Worm (Caenorhabditis elegans) whole organism, late embryonic: ENCODE results near the gene abhd-3.2.

Experiments
- C08G9.2 ChIP-seq: sonication (generic microtip); optimal IDR thresholded peaks from 2 replicates; lab custom pipeline; 2016; ENCODE audit warnings: mild to moderate bottlenecking, missing genetic modification characterization, moderate library complexity, missing compliant biosample characterization
- F13H6.1 ChIP-seq: sonication (generic microtip); optimal IDR thresholded peaks from 2 replicates; lab custom pipeline; 2016; ENCODE audit warnings: missing genetic modification characterization, missing compliant biosample characterization
- ama-1 ChIP-seq: fragments of 150-350 bp; optimal IDR thresholded peaks from 2 replicates; lab custom pipeline; 2014
- ceh-18 ChIP-seq: sonication (generic microtip); optimal IDR thresholded peaks from 2 replicates; lab custom pipeline; 2016; ENCODE audit warnings: missing genetic modification characterization, missing compliant biosample characterization
- ceh-9 ChIP-seq: sonication (generic microtip); optimal IDR thresholded peaks from 2 replicates; lab custom pipeline; 2016; ENCODE audit warnings: mild to moderate bottlenecking, missing genetic modification characterization, inconsistent platforms, missing compliant biosample characterization
- dmd-4 ChIP-seq: sonication (generic microtip); optimal IDR thresholded peaks from 2 replicates; lab custom pipeline; 2016; ENCODE audit warnings: borderline replicate concordance, missing genetic modification characterization, missing compliant biosample characterization
- elt-2 ChIP-seq: sonication (generic microtip); optimal IDR thresholded peaks from 2 replicates; lab custom pipeline; 2016; ENCODE audit warnings: missing genetic modification reagents, missing genetic modification characterization, missing compliant biosample characterization
- pat-9 ChIP-seq: fragments of 200-800 bp; sonication (Bioruptor generic); optimal IDR thresholded peaks from 2 replicates; lab custom pipeline; 2018; ENCODE audit warnings: mild to moderate bottlenecking, missing genetic modification characterization, moderate library complexity, missing compliant biosample characterization
- pha-2 ChIP-seq: sonication (generic microtip); optimal IDR thresholded peaks from 2 replicates; lab custom pipeline; 2017; ENCODE audit warnings: mild to moderate bottlenecking, missing genetic modification characterization, missing compliant biosample characterization
- pha-4 ChIP-seq: fragments of 150-350 bp; optimal IDR thresholded peaks from 2 replicates; lab custom pipeline; 2018; ENCODE audit warnings: missing biosample characterization, missing genetic modification reagents, missing genetic modification characterization
- ref-2 ChIP-seq: sonication (generic microtip); optimal IDR thresholded peaks from 2 replicates; lab custom pipeline; 2016; ENCODE audit warnings: missing genetic modification characterization, missing compliant biosample characterization
- tbx-2 ChIP-seq: sonication (generic microtip); optimal IDR thresholded peaks from 2 replicates; lab custom pipeline; 2016; ENCODE audit warnings: missing genetic modification characterization, missing compliant biosample characterization

DNA sequence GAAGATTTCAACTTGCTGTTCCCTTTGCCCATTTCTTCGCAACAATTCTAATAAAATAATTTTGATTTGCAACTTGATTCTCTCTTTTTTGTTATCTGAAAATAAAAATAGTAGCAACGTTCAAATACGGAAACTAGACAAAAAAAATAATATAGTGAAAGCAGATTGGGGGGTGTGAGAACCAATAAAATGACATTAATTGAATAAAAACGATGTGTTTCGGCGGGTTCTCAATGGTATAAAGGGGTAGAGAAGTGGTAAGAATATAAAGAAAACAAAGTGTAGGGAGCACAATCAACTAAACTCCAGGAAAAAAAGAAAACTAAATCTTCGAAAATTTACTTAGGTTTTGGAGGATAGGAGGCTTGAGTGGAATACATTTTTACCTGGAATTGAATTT is 14.6 kb downstream of the abhd-3.2 start, which contains the start of gene ncs-1:
- no peak for TF ChIP-seq elt-2 (tag; lab: Kevin White, UChicago)
- no peak for TF ChIP-seq tbx-2 (tag; lab: Kevin White, UChicago)
- TF ChIP-seq dmd-4 (tag; lab: Kevin White, UChicago), result no peak
- TF ChIP-seq pha-4 (tag; lab: Kevin White, UChicago), result no peak
- no peak for TF ChIP-seq pat-9
- no peak for TF ChIP-seq F13H6.1 (tag; lab: Kevin White, UChicago)
- TF ChIP-seq C08G9.2, result no peak
- TF ChIP-seq ceh-9 (tag; lab: Kevin White, UChicago), result no peak
- no peak for TF ChIP-seq ama-1 (lab: Kevin White, UChicago)
- TF ChIP-seq ref-2 (tag; lab: Kevin White, UChicago), result no peak
- no peak for TF ChIP-seq pha-2 (tag; lab: Kevin White, UChicago)
- TF ChIP-seq ceh-18, result no peak
